Worm (Caenorhabditis elegans) whole organism, L3 larva: ENCODE measurements around the gene T28F12.1.

ENCODE experiments used
- R02D3.7 ChIP-seq: fragments of 150-350 bp; optimal IDR thresholded peaks from 2 replicates; lab custom pipeline; 2014; ENCODE audit warnings: missing biosample characterization, missing genetic modification characterization
- ZK546.5 ChIP-seq: sonication (generic microtip); optimal IDR thresholded peaks from 2 replicates; lab custom pipeline; 2017; ENCODE audit warnings: missing biosample characterization, missing genetic modification characterization
- ama-1 ChIP-seq: fragments of 150-350 bp; optimal IDR thresholded peaks from 2 replicates; lab custom pipeline; 2018
- ceh-16 ChIP-seq: sonication (generic microtip); optimal IDR thresholded peaks from 2 replicates; lab custom pipeline; 2017; ENCODE audit warnings: missing biosample characterization, missing genetic modification characterization
- fkh-10 ChIP-seq: sonication (generic microtip); optimal IDR thresholded peaks from 2 replicates; lab custom pipeline; 2017; ENCODE audit warnings: missing biosample characterization, missing genetic modification reagents, missing genetic modification characterization
- jun-1 ChIP-seq: fragments of 150-350 bp; optimal IDR thresholded peaks from 2 replicates; lab custom pipeline; 2014; ENCODE audit warnings: missing biosample characterization, missing genetic modification reagents, missing genetic modification characterization
- mdl-1 ChIP-seq: fragments of 150-350 bp; optimal IDR thresholded peaks from 2 replicates; lab custom pipeline; 2014; ENCODE audit warnings: missing biosample characterization, missing genetic modification characterization
- sea-2 ChIP-seq: fragments of 150-350 bp; sonication (generic microtip); optimal IDR thresholded peaks from 4 replicates; lab custom pipeline; 2014; ENCODE audit warnings: missing biosample characterization, missing genetic modification reagents, missing genetic modification characterization

DNA sequence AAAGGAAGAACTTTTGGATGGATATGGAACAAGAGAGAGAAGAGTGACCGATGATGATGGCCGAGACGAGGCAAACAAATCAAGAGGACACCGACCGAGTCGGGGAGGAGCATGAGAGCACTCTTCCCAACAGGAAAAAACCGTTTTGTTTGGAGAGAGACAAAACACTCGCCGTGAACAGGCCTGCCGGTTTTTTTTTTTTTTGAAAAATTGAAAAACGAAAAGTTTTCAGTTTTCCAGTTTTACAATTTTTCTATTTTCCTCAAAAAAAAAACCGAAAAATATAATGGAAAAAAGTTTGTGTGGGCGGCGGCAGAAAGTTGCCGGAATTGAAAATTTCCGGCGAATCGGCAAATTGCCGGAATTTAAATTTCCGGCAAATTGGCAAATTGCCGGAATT lies 46.9 kb downstream of the T28F12.1 start, which contains the start of gene Y61A9LA.7:
- TF ChIP-seq sea-2 (GFP tag; lab: Kevin White, UChicago) = no peak
- TF ChIP-seq mdl-1 = no peak
- no peak for TF ChIP-seq fkh-10 (GFP tag; lab: Kevin White, UChicago)
- TF ChIP-seq ceh-16 (tag; lab: Kevin White, UChicago) = no peak
- TF ChIP-seq jun-1 (tag; lab: Kevin White, UChicago) = no peak
- no peak for TF ChIP-seq ama-1 (lab: Kevin White, UChicago)
- no peak for TF ChIP-seq ZK546.5
- no peak for TF ChIP-seq R02D3.7 (tag; lab: Kevin White, UChicago)
